Worm (Caenorhabditis elegans) whole organism, L1 larva: ENCODE data around the gene fbxa-56.
"Not testable (repeated sequence)": the region's sequence is repeated elsewhere in the genome, so short reads cannot be mapped to it uniquely, and the experiment has no call there.

Experiments
- egl-27 ChIP-seq, 2 experiments: fragments of 150-350 bp in 1 of 2; sonication (generic microtip); optimal IDR thresholded peaks; 3 replicates each; lab custom pipeline; 2017 to 2018; ENCODE audit warnings: missing biosample characterization in 2 of 2, missing genetic modification characterization in 2 of 2, missing genetic modification reagents in 2 of 2
- fkh-10 ChIP-seq: sonication (generic microtip); optimal IDR thresholded peaks from 2 replicates; lab custom pipeline; 2017; ENCODE audit warnings: missing biosample characterization, missing genetic modification reagents, missing genetic modification characterization
- fkh-8 ChIP-seq: sonication (generic microtip); optimal IDR thresholded peaks from 2 replicates; lab custom pipeline; 2016; ENCODE audit warnings: mild to moderate bottlenecking, missing genetic modification characterization, missing compliant biosample characterization
- lin-39 ChIP-seq: fragments of 150-350 bp; optimal IDR thresholded peaks from 2 replicates; lab custom pipeline; 2014; ENCODE audit warnings: missing biosample characterization, missing genetic modification reagents, missing genetic modification characterization
- lsy-2 ChIP-seq, 2 experiments: fragments of 150-350 bp; optimal IDR thresholded peaks; 2 replicates each; lab custom pipeline; 2014; ENCODE audit warnings: missing biosample characterization in 2 of 2, missing genetic modification characterization in 2 of 2
- unc-62 ChIP-seq: fragments of 150-350 bp; optimal IDR thresholded peaks from 2 replicates; lab custom pipeline; 2014; ENCODE audit warnings: missing biosample characterization, missing genetic modification reagents, missing genetic modification characterization
- vab-15 ChIP-seq: sonication (generic microtip); optimal IDR thresholded peaks from 2 replicates; lab custom pipeline; 2017; ENCODE audit warnings: missing genotype, mild to moderate bottlenecking, missing genetic modification characterization, missing compliant biosample characterization

ce11 chrIII:944346-944745 lies 6.5 kb upstream of the fbxa-56 start:
- not testable (repeated sequence) for TF ChIP-seq unc-62 (GFP tag; lab: Kevin White, UChicago); lin-39 (tag; lab: Kevin White, UChicago); fkh-8 (tag; lab: Kevin White, UChicago); fkh-10 (GFP tag; lab: Kevin White, UChicago); vab-15; egl-27 (tag; optimal IDR thresholded peaks at IDR 0.05; lab: Kevin White, UChicago); lsy-2 (tag; optimal IDR thresholded peaks at IDR 0.05; lab: Kevin White, UChicago)
